Fruit fly (Drosophila melanogaster) whole organism, adult: Measurements from ENCODE around the gene Snoo.

ENCODE experiments used
- CG11617 ChIP-seq: fragments of 200-800 bp; sonication (Bioruptor generic); optimal IDR thresholded peaks from 2 replicates; lab custom pipeline; 2017; ENCODE audit warnings: mild to moderate bottlenecking, missing biosample characterization, missing genetic modification reagents, missing genetic modification characterization
- CG12768 ChIP-seq: fragments of 200-800 bp; sonication (Bioruptor generic); optimal IDR thresholded peaks from 2 replicates; lab custom pipeline; 2017; ENCODE audit warnings: missing biosample characterization, missing genetic modification characterization, mild to moderate bottlenecking, moderate library complexity, missing genetic modification reagents
- CG14711 ChIP-seq: fragments of 200-800 bp; sonication (Bioruptor generic); optimal IDR thresholded peaks from 2 replicates; lab custom pipeline; 2018; ENCODE audit warnings: missing biosample characterization, mild to moderate bottlenecking, missing genetic modification characterization, moderate library complexity
- CG1620 ChIP-seq: fragments of 200-800 bp; sonication (Bioruptor generic); optimal IDR thresholded peaks from 2 replicates; lab custom pipeline; 2016; ENCODE audit warnings: missing biosample characterization, missing genetic modification characterization
- CG33017 ChIP-seq: fragments of 200-800 bp; sonication (Bioruptor generic); optimal IDR thresholded peaks from 2 replicates; lab custom pipeline; 2018; ENCODE audit warnings: missing biosample characterization, mild to moderate bottlenecking, missing genetic modification characterization, moderate library complexity
- CG5204 ChIP-seq: fragments of 200-800 bp; sonication (Bioruptor generic); optimal IDR thresholded peaks from 2 replicates; lab custom pipeline; 2016; ENCODE audit warnings: missing biosample characterization, missing genetic modification characterization
- CG7045 ChIP-seq: fragments of 200-800 bp; sonication (Bioruptor generic); optimal IDR thresholded peaks from 2 replicates; lab custom pipeline; 2017; ENCODE audit warnings: missing biosample characterization, mild to moderate bottlenecking, missing genetic modification characterization
- CG7101 ChIP-seq: fragments of 200-800 bp; sonication (Bioruptor generic); optimal IDR thresholded peaks from 2 replicates; lab custom pipeline; 2018; ENCODE audit warnings: missing biosample characterization, mild to moderate bottlenecking, missing genetic modification characterization, moderate library complexity
- Clk ChIP-seq: fragments of 200-800 bp; sonication (Bioruptor generic); optimal IDR thresholded peaks from 2 replicates; lab custom pipeline; 2017; ENCODE audit warnings: missing biosample characterization, missing genetic modification characterization
- Crg-1 ChIP-seq: fragments of 200-800 bp; sonication (Bioruptor generic); optimal IDR thresholded peaks from 2 replicates; lab custom pipeline; 2016; ENCODE audit warnings: missing biosample characterization, missing genetic modification characterization
- Hr96 ChIP-seq: fragments of 200-800 bp; sonication (Bioruptor generic); optimal IDR thresholded peaks from 2 replicates; lab custom pipeline; 2016; ENCODE audit warnings: missing biosample characterization, missing genetic modification characterization
- Mnt ChIP-seq: fragments of 200-800 bp; sonication (Bioruptor generic); optimal IDR thresholded peaks from 2 replicates; lab custom pipeline; 2016; ENCODE audit warnings: missing biosample characterization, mild to moderate bottlenecking, missing genetic modification characterization
- bab1 ChIP-seq: fragments of 200-800 bp; sonication (Bioruptor generic); optimal IDR thresholded peaks from 3 replicates; lab custom pipeline; 2019; ENCODE audit warnings: missing biosample characterization, mild to moderate bottlenecking, missing genetic modification characterization, moderate library complexity
- cic ChIP-seq: fragments of 200-800 bp; sonication (Bioruptor generic); optimal IDR thresholded peaks from 2 replicates; lab custom pipeline; 2017; ENCODE audit warnings: missing biosample characterization, mild to moderate bottlenecking, missing genetic modification characterization, moderate library complexity
- cnc ChIP-seq, 2 experiments: fragments of >200 bp; optimal IDR thresholded peaks; 2 replicates each; lab custom pipeline; 2017
- kay ChIP-seq: fragments of 200-800 bp; sonication (Bioruptor generic); peaks from one replicate; lab custom pipeline; 2016; ENCODE audit warnings: missing biosample characterization, missing genetic modification characterization, borderline replicate concordance
- ovo ChIP-seq: fragments of 200-800 bp; sonication (Bioruptor generic); optimal IDR thresholded peaks from 2 replicates; lab custom pipeline; 2016; ENCODE audit warnings: missing biosample characterization, missing genetic modification characterization
- pad ChIP-seq: fragments of 200-800 bp; sonication (Bioruptor generic); optimal IDR thresholded peaks from 3 replicates; lab custom pipeline; 2017; ENCODE audit warnings: missing biosample characterization, missing genetic modification characterization, mild to moderate bottlenecking, moderate library complexity, missing genetic modification reagents
- tj ChIP-seq: fragments of 200-800 bp; sonication (Bioruptor generic); optimal IDR thresholded peaks from 3 replicates; lab custom pipeline; 2017; ENCODE audit warnings: missing biosample characterization, mild to moderate bottlenecking, missing genetic modification characterization, moderate library complexity
- toe ChIP-seq: fragments of 200-800 bp; sonication (Bioruptor generic); optimal IDR thresholded peaks from 2 replicates; lab custom pipeline; 2016; ENCODE audit warnings: missing biosample characterization, missing genetic modification characterization

The Snoo gene

DNA sequence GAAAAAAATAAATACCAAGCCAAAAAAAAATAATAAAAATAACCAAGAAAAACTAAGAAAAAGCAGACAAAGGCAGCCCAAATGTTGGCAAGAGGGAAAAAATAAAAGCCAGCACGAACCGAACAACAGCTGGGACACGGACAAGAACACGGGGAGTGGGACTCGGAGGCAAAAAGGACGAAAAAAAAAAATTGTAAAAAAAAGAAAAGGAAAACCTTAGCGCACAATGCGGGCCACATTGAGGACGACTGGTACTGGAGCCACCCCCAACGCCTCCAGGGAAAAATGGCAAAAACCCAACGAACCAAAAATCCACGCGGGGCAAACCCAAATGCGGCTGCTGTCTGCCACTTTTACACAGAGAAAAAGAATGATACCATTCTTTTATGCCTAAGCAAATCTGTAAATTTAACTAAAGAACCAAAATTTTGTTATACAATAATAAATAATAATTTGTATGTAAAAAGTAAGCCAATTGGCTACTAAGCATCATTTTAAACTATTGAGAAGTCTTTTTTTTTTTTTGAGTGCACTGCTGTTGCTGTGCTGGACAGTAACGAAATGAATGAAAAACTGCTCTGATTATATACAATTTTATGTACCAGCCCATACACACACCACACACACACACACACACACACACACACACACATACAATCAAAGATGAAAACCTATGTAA is 51.8 kb downstream of the Snoo start:
- TF ChIP-seq kay (GFP tag; lab: Kevin White, UChicago) (peak; percentile 49), CG5204 (GFP tag; lab: Kevin White, UChicago) (peak; percentile 59), Crg-1 (no peak), bab1 (GFP tag; lab: Kevin White, UChicago) (no peak), CG7101 (tag; lab: Kevin White, UChicago) (peak; percentile 39), CG1620 (GFP tag; lab: Kevin White, UChicago) (no peak), CG7045 (GFP tag; lab: Kevin White, UChicago) (peak; percentile 70), CG12768 (GFP tag; lab: Kevin White, UChicago) (peak; percentile 40), CG14711 (tag; lab: Kevin White, UChicago) (peak; percentile 53)

- TF ChIP-seq Mnt (GFP tag; lab: Kevin White, UChicago), result no peak
- no peak for TF ChIP-seq CG33017 (tag; lab: Kevin White, UChicago)
- TF ChIP-seq tj (GFP tag; lab: Kevin White, UChicago), result no peak
- TF ChIP-seq cnc (optimal IDR thresholded peaks at IDR 0.05; lab: Kevin White, UChicago), result no peak
- TF ChIP-seq CG14711 (tag; lab: Kevin White, UChicago), result no peak
- TF ChIP-seq CG7045 (GFP tag; lab: Kevin White, UChicago), result no peak
- no peak for TF ChIP-seq kay (GFP tag; lab: Kevin White, UChicago)
- no peak for TF ChIP-seq CG12768 (GFP tag; lab: Kevin White, UChicago)
These were observed 52.8 kb downstream of the Snoo start for dm6 chr2L:7931218-7931617.

DNA sequence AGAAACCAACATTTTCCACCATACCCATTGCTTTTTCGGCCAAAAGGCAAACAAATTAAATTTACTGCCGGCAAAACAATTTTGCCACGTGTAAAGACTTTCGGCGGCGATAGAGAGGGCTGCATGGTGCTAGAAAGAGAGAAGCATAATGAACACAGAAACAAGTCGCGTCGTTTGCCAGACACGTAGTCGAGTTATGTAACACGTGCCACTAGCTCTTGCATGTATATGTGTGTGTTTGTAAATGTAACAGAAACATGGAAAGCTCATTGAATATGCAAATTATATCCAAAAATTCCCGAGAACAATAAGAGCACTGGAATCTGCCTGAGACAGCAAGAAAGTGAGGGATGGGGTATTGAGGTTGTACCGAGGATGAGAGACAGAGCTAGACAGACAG is 53.3 kb downstream of the Snoo start:
- TF ChIP-seq bab1 (GFP tag; lab: Kevin White, UChicago), result no peak
- no peak for TF ChIP-seq cic (GFP tag; lab: Kevin White, UChicago)
- TF ChIP-seq CG5204 (GFP tag; lab: Kevin White, UChicago), result no peak
- TF ChIP-seq Crg-1, result no peak
- no peak for TF ChIP-seq tj (GFP tag; lab: Kevin White, UChicago)
- TF ChIP-seq Hr96 (GFP tag; lab: Kevin White, UChicago), result no peak
- TF ChIP-seq CG14711 (tag; lab: Kevin White, UChicago), result no peak
- no peak for TF ChIP-seq CG7101 (tag; lab: Kevin White, UChicago)
- no peak for TF ChIP-seq CG1620 (GFP tag; lab: Kevin White, UChicago)
- no peak for TF ChIP-seq cnc (optimal IDR thresholded peaks at IDR 0.05; lab: Kevin White, UChicago)
- TF ChIP-seq CG7045 (GFP tag; lab: Kevin White, UChicago), result no peak
- TF ChIP-seq CG12768 (GFP tag; lab: Kevin White, UChicago), result no peak
- TF ChIP-seq pad (GFP tag; lab: Kevin White, UChicago), result no peak
- no peak for TF ChIP-seq CG33017 (tag; lab: Kevin White, UChicago)
- TF ChIP-seq toe (GFP tag; lab: Kevin White, UChicago), result no peak
- no peak for TF ChIP-seq Clk (GFP tag; lab: Kevin White, UChicago)
- TF ChIP-seq CG11617, result no peak

dm6 chr2L:7926288-7927061 is 57.5 kb downstream of the Snoo start:
- peak; percentile 69 for TF ChIP-seq Hr96 (GFP tag; lab: Kevin White, UChicago)
- TF ChIP-seq ovo (GFP tag; lab: Kevin White, UChicago), result no peak
- TF ChIP-seq CG14711 (tag; lab: Kevin White, UChicago), result peak; percentile 17
- TF ChIP-seq Mnt (GFP tag; lab: Kevin White, UChicago), result peak; percentile 15
- TF ChIP-seq pad (GFP tag; lab: Kevin White, UChicago), result no peak
- peak; percentile 81 for TF ChIP-seq cic (GFP tag; lab: Kevin White, UChicago)
- TF ChIP-seq CG7045 (GFP tag; lab: Kevin White, UChicago), result peak; percentile 75
- TF ChIP-seq bab1 (GFP tag; lab: Kevin White, UChicago), result no peak
- no peak for TF ChIP-seq CG1620 (GFP tag; lab: Kevin White, UChicago)
- peak; percentile 62 for TF ChIP-seq toe (GFP tag; lab: Kevin White, UChicago)
- TF ChIP-seq CG7101 (tag; lab: Kevin White, UChicago), result peak; percentile 6
- peak; percentile 51 for TF ChIP-seq CG5204 (GFP tag; lab: Kevin White, UChicago)
- peak; percentile 59 for TF ChIP-seq CG11617
- TF ChIP-seq tj (GFP tag; lab: Kevin White, UChicago), result peak; percentile 40
- TF ChIP-seq Clk (GFP tag; lab: Kevin White, UChicago), result no peak
- no peak for TF ChIP-seq Crg-1
- peak; percentile 91 for TF ChIP-seq CG12768 (GFP tag; lab: Kevin White, UChicago)
- TF ChIP-seq cnc (optimal IDR thresholded peaks at IDR 0.05; lab: Kevin White, UChicago), result no peak
- TF ChIP-seq CG33017 (tag; lab: Kevin White, UChicago), result peak; percentile 63
- TF ChIP-seq kay (GFP tag; lab: Kevin White, UChicago), result peak; percentile 97

DNA sequence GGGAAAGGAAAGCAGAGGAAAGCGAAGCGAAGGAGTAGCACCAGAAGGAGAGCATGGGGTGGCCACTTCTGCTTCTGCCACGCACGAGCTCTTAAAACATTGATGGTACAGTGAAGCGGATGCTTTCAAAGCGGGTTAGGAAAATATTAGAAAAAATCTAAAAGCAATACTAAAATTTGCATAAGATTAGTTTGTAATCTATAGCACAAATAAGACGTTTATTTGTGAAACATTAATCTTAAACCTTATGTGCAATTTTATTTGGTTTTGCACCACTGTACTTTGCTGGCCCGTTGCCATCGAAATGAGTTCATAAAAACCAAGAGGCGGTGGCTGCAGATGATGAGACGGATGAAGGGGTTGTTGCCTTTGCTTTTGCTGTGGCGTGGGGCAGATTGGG is 58.6 kb downstream of the Snoo start:
- no peak for TF ChIP-seq ovo (GFP tag; lab: Kevin White, UChicago)
- TF ChIP-seq Hr96 (GFP tag; lab: Kevin White, UChicago), result no peak
- no peak for TF ChIP-seq toe (GFP tag; lab: Kevin White, UChicago)
- no peak for TF ChIP-seq CG11617
- no peak for TF ChIP-seq Crg-1
- TF ChIP-seq Clk (GFP tag; lab: Kevin White, UChicago), result no peak
- peak; percentile 35 for TF ChIP-seq CG14711 (tag; lab: Kevin White, UChicago)
- TF ChIP-seq cnc (optimal IDR thresholded peaks at IDR 0.05; lab: Kevin White, UChicago), result no peak
- TF ChIP-seq cic (GFP tag; lab: Kevin White, UChicago), result no peak
- peak; percentile 20 for TF ChIP-seq CG5204 (GFP tag; lab: Kevin White, UChicago)
- TF ChIP-seq bab1 (GFP tag; lab: Kevin White, UChicago), result no peak
- TF ChIP-seq kay (GFP tag; lab: Kevin White, UChicago), result no peak
- no peak for TF ChIP-seq CG1620 (GFP tag; lab: Kevin White, UChicago)
- TF ChIP-seq CG7101 (tag; lab: Kevin White, UChicago), result peak; percentile 34
- peak; percentile 36 for TF ChIP-seq CG12768 (GFP tag; lab: Kevin White, UChicago)
- TF ChIP-seq Mnt (GFP tag; lab: Kevin White, UChicago), result no peak
- peak; percentile 56 for TF ChIP-seq CG33017 (tag; lab: Kevin White, UChicago)
